Fruit fly (Drosophila melanogaster): Measurements from ENCODE around the gene CG9578.

DNA sequence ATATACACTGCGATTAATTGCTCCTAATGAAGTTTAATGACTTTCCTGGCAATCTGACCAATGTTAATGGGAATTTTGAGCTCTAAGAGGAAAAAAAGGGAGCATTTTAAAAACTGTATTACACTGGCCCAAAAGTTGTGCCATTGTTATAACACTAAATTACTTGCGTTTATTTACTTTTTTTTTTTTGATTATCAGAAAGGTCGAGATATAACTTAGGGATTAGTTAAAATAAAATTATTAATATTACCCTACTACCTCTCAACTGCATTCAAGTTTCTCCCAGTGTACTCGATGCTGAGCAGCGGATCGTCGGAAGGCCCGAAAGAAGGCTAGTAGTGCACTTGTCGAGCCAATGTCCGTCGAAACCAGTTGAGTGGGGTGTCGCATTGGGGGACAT, 39.5 kb upstream of the CG9578 start:
- TF ChIP-seq pan (optimal IDR thresholded peaks at IDR 0.05) = no peak
- TF ChIP-seq usp (GFP tag; optimal IDR thresholded peaks at IDR 0.05) = no peak
